Fruit fly (Drosophila melanogaster): ENCODE results near the gene Polr2B.

Gene Polr2B

DNA sequence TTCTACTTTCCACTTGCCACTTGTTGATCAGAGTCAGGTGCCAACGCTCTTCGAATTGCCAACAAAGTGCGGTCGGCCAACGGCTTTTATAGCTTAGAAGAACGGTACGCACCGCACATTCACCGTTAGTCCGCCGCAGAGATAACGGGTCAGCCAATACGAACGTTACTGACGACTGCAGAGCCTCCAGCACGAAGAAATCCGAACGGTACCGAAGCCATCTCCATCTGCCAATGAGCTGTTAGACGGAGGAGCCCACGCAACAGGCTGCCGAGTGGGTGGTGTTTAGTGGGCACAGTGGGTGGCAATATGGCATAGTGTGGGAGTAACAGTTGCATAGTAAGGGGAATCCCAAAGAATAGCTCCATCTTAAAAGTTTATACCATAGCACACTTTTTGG, 28.8 kb upstream of the Polr2B start, which contains the start of gene CCHa1:
Gene CCHa1 (minus strand): TSS at position 44 of the 400 bp plus-strand sequence.
- no peak for TF ChIP-seq sob (GFP tag; IDR thresholded peaks at IDR 0.05)
- no peak for TF ChIP-seq zen2 (GFP tag; IDR thresholded peaks at IDR 0.05; ENCODE audit: partially characterized antibody)
- TF ChIP-seq CG3838 (GFP tag; optimal IDR thresholded peaks at IDR 0.05), result no peak
- peak; percentile 51 for TF ChIP-seq Nf-YB (GFP tag; optimal IDR thresholded peaks at IDR 0.05)
- no peak for TF ChIP-seq CG2129 (GFP tag; IDR thresholded peaks at IDR 0.05; ENCODE audit: partially characterized antibody)
- TF ChIP-seq CG18011 (GFP tag; optimal IDR thresholded peaks at IDR 0.05), result no peak
- 0 out of 4 replicates have a peak, but pooled peaks have one; percentile 26 for TF ChIP-seq chinmo (GFP tag; IDR thresholded peaks at IDR 0.05; ENCODE audit: partially characterized antibody)
- TF ChIP-seq tap (tag; optimal IDR thresholded peaks at IDR 0.05), result no peak
- no peak for TF ChIP-seq C15 (GFP tag; IDR thresholded peaks at IDR 0.05)
- TF ChIP-seq sens (GFP tag), result peak; percentile 52
- peak; percentile 91 for TF ChIP-seq scrt (GFP tag; optimal IDR thresholded peaks at IDR 0.05)
- peak; percentile 90 for TF ChIP-seq Deaf1 (tag; optimal IDR thresholded peaks at IDR 0.05)
- TF ChIP-seq Nf-YC (tag; optimal IDR thresholded peaks at IDR 0.05), result peak; percentile 87
- TF ChIP-seq H15 (GFP tag; IDR thresholded peaks at IDR 0.05), result no peak

DNA sequence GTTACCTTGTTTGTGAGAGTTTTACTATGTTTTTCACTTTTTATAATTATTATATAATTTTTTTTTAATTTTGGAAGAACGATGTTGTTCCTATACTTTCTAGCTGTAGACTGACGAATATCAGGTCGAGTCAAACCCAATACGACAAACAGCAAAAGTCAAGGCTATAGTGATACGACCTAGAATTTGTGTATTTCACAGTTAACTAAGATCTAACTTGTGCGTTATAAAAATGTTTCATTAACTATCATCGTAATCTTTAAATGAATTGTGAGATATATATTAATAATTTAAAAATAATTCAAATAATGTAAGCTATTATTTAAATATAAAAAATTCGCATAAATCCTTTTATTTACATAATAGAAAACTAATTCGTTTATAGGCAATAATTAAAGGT, 27.6 kb upstream of the Polr2B start, which contains the start of gene CG9920:
Gene CG9920 (minus strand): TSS at position 101 of the 400 bp plus-strand sequence.
- TF ChIP-seq slp2 (GFP tag; optimal IDR thresholded peaks at IDR 0.05) (no peak), chm (GFP tag; IDR thresholded peaks at IDR 0.05) (no peak), CG6175 (GFP tag; IDR thresholded peaks at IDR 0.05) (no peak), nmo (GFP tag; optimal IDR thresholded peaks at IDR 0.05) (no peak), CG4360 (GFP tag; IDR thresholded peaks at IDR 0.05) (no peak), CG10274 (GFP tag; optimal IDR thresholded peaks at IDR 0.05) (no peak), bbx (GFP tag; IDR thresholded peaks at IDR 0.05; ENCODE audit: partially characterized antibody) (no peak), p53 (GFP tag; optimal IDR thresholded peaks at IDR 0.05) (no peak), Hsf (GFP tag; optimal IDR thresholded peaks at IDR 0.05) (no peak)

DNA sequence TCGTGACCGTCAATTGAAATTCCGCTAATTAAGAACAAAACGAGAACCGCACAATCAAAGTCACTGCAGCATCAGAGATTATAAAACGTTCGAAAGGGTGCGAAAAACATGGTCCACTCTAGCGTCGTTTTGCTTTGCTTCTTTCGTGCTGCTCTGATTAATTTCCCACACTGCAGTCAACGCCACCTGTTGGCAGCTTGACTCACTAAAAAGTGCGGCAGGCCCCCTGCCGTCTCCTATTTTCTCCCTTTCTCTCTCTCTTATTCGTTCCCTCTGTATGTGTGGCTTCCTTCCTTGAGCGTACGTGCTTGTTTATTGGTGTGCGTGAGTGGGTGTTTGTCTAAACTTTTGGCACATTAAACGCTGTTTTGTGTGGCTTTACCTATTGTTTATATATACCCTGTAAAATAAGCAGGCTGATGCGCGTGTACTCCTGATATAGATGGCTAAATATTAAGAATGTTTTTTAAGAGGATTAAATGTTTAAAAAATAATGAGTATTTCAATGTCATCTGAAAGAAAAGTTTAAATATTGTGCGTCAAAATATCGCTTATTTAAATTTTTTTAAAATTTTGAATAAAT, 27.0 kb upstream of the Polr2B start:
- no peak for TF ChIP-seq CG4328 (GFP tag; optimal IDR thresholded peaks at IDR 0.05)
- no peak for TF ChIP-seq NFAT (GFP tag; IDR thresholded peaks at IDR 0.05)
- no peak for TF ChIP-seq da (GFP tag; optimal IDR thresholded peaks at IDR 0.05)
- TF ChIP-seq grau (tag; optimal IDR thresholded peaks at IDR 0.05), result peak; percentile 28
- TF ChIP-seq sqz (GFP tag; optimal IDR thresholded peaks at IDR 0.05), result no peak
- TF ChIP-seq dpn (GFP tag; optimal IDR thresholded peaks at IDR 0.05), result no peak
- no peak for TF ChIP-seq CG7745 (tag; optimal IDR thresholded peaks at IDR 0.05)
- TF ChIP-seq CG11695 (GFP tag; IDR thresholded peaks at IDR 0.05), result no peak
- no peak for TF ChIP-seq lilli (GFP tag; optimal IDR thresholded peaks at IDR 0.05)
- peak; percentile 17 for TF ChIP-seq CG12744 (GFP tag; optimal IDR thresholded peaks at IDR 0.05)
- no peak for TF ChIP-seq CG4707 (GFP tag; optimal IDR thresholded peaks at IDR 0.05)
- no peak for TF ChIP-seq stc (GFP tag; IDR thresholded peaks at IDR 0.05)
- TF ChIP-seq ewg (GFP tag; optimal IDR thresholded peaks at IDR 0.05), result no peak
- TF ChIP-seq ham (GFP tag; IDR thresholded peaks at IDR 0.05), result no peak
- no peak for TF ChIP-seq pum (GFP tag; optimal IDR thresholded peaks at IDR 0.05)
- no peak for TF ChIP-seq CkIIα-i1 (GFP tag; IDR thresholded peaks at IDR 0.05)
- TF ChIP-seq sens-2 (GFP tag; IDR thresholded peaks at IDR 0.05), result no peak
- TF ChIP-seq CG9437 (GFP tag; optimal IDR thresholded peaks at IDR 0.05), result no peak
- no peak for TF ChIP-seq jigr1 (GFP tag; IDR thresholded peaks at IDR 0.05)
- TF ChIP-seq Sox100B (GFP tag; optimal IDR thresholded peaks at IDR 0.05), result peak; percentile 18
- TF ChIP-seq lab (GFP tag; optimal IDR thresholded peaks at IDR 0.05), result peak; percentile 29
- TF ChIP-seq ab (GFP tag; optimal IDR thresholded peaks at IDR 0.05), result no peak
- no peak for TF ChIP-seq CG9215 (GFP tag; IDR thresholded peaks at IDR 0.05)
- TF ChIP-seq CG9876 (GFP tag; optimal IDR thresholded peaks at IDR 0.05), result no peak
- TF ChIP-seq sug (tag; optimal IDR thresholded peaks at IDR 0.05), result peak; percentile 21
- no peak for TF ChIP-seq CG11085 (GFP tag; IDR thresholded peaks at IDR 0.05)
- TF ChIP-seq Ets97D (GFP tag; optimal IDR thresholded peaks at IDR 0.05), result no peak

All from whole organism, embryonic.